Fruit fly (Drosophila melanogaster) whole organism, pupa: ENCODE data around the gene CG31998.

Experiments used
- CG10348 ChIP-seq: fragments of 200-800 bp; sonication (Bioruptor generic); IDR thresholded peaks from 2 replicates; pipeline ENCODE4 v1.3.6; 2022; ENCODE audit warnings: missing biosample characterization, missing genetic modification characterization
- CG12605 ChIP-seq: fragments of 200-800 bp; sonication (Bioruptor generic); IDR thresholded peaks from 2 replicates; pipeline ENCODE4 v1.3.6; 2022; ENCODE audit warnings: missing biosample characterization, missing genetic modification characterization
- CG14655 ChIP-seq: fragments of 200-800 bp; sonication (Bioruptor generic); optimal IDR thresholded peaks from 3 replicates; lab custom pipeline; 2017; ENCODE audit warnings: mild to moderate bottlenecking, missing biosample characterization, missing genetic modification reagents, missing genetic modification characterization
- CG15710 ChIP-seq: fragments of 200-800 bp; sonication (Bioruptor generic); optimal IDR thresholded peaks from 2 replicates; lab custom pipeline; 2018; ENCODE audit warnings: missing biosample characterization, mild to moderate bottlenecking, missing genetic modification characterization, moderate library complexity
- CG17806 ChIP-seq: fragments of 200-800 bp; sonication (Bioruptor generic); optimal IDR thresholded peaks from 2 replicates; lab custom pipeline; 2018; ENCODE audit warnings: missing biosample characterization, mild to moderate bottlenecking, missing genetic modification characterization, moderate library complexity
- CG34367 ChIP-seq: fragments of 200-800 bp; sonication (Bioruptor generic); optimal IDR thresholded peaks from 2 replicates; lab custom pipeline; 2018; ENCODE audit warnings: missing biosample characterization, mild to moderate bottlenecking, missing genetic modification characterization
- CG9948 ChIP-seq: fragments of 200-800 bp; sonication (Bioruptor generic); optimal IDR thresholded peaks from 2 replicates; lab custom pipeline; 2018; ENCODE audit warnings: missing biosample characterization, mild to moderate bottlenecking, missing genetic modification characterization, moderate library complexity
- EcR ChIP-seq: fragments of 200-800 bp; sonication (Bioruptor generic); optimal IDR thresholded peaks from 3 replicates; lab custom pipeline; 2019; ENCODE audit warnings: missing biosample characterization, missing genetic modification characterization, mild to moderate bottlenecking, moderate library complexity, missing genetic modification reagents
- Pif1A ChIP-seq: fragments of 200-800 bp; sonication (Bioruptor generic); optimal IDR thresholded peaks from 3 replicates; lab custom pipeline; 2016; ENCODE audit warnings: missing biosample characterization, missing genetic modification characterization
- Pif1B ChIP-seq: fragments of 200-800 bp; sonication (Bioruptor generic); optimal IDR thresholded peaks from 3 replicates; lab custom pipeline; 2016; ENCODE audit warnings: missing biosample characterization, missing genetic modification characterization
- Snoo ChIP-seq: fragments of 200-800 bp; sonication (Bioruptor generic); optimal IDR thresholded peaks from 3 replicates; lab custom pipeline; 2017; ENCODE audit warnings: missing biosample characterization, mild to moderate bottlenecking, missing genetic modification characterization, inconsistent platforms
- rn ChIP-seq: fragments of 200-800 bp; sonication (Bioruptor generic); IDR thresholded peaks from 2 replicates; pipeline ENCODE4 v1.3.6; 2022; ENCODE audit warnings: missing biosample characterization, missing genetic modification characterization

DNA sequence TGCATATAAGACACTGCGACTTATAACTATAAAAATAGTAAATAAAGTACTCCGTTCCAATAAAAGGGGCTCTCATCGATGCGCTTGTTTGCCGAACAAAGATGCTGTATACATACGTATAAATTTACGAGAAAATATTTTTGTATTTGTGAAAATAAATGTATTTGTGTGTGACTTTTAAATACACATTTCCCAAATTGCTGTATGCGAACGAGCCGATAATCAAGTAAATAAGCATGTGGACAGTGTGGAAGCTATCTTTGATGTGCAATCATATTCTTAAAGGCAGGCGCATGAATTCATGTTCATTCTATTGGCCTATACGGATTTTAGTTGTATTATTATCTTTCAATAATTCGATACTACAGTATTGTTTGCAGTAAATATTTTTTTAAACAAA lies 25.4 kb upstream of the CG31998 start:
- TF ChIP-seq Snoo (no peak), CG12605 (GFP tag; lab: Robert Waterston, UW) (no peak), rn (GFP tag; lab: Robert Waterston, UW) (no peak), CG10348 (no peak), CG9948 (no peak), CG17806 (no peak), CG34367 (no peak), CG14655 (GFP tag; lab: Kevin White, UChicago) (no peak), EcR (no peak), Pif1B (GFP tag; lab: Kevin White, UChicago) (no peak), CG15710 (tag; lab: Kevin White, UChicago) (no peak), Pif1A (GFP tag; lab: Kevin White, UChicago) (no peak)
